Worm (Caenorhabditis elegans) whole organism, L4 larva: Measurements from ENCODE around the gene nspb-4.
"Not testable (repeated sequence)": the region's sequence is repeated elsewhere in the genome, so short reads cannot be mapped to it uniquely, and the experiment has no call there.

Experiments
- ZK546.5 ChIP-seq, 2 experiments: sonication (generic microtip); optimal IDR thresholded peaks; 2 replicates each; lab custom pipeline; 2017; ENCODE audit warnings: missing biosample characterization in 2 of 2, missing genetic modification characterization in 2 of 2
- aha-1 ChIP-seq: fragments of 150-350 bp; peaks from one replicate; lab custom pipeline; 2014; ENCODE audit warnings: missing biosample characterization, missing genetic modification characterization
- ama-1 ChIP-seq: fragments of 150-350 bp; optimal IDR thresholded peaks from 2 replicates; lab custom pipeline; 2014; ENCODE audit warnings: inconsistent platforms, mixed read lengths
- ceh-20 ChIP-seq: fragments of 200-800 bp; sonication (Bioruptor generic); IDR thresholded peaks from 2 replicates; pipeline ENCODE4 v1.3.6; 2022; ENCODE audit warnings: missing genetic modification reagents, missing genetic modification characterization, missing compliant biosample characterization
- fos-1 ChIP-seq: fragments of 150-350 bp; optimal IDR thresholded peaks from 2 replicates; lab custom pipeline; 2014; ENCODE audit warnings: missing biosample characterization, missing genetic modification characterization
- hif-1 ChIP-seq, 2 experiments: sonication (generic microtip); optimal IDR thresholded peaks; 2 replicates each; lab custom pipeline; 2016 to 2017; ENCODE audit warnings: missing compliant biosample characterization in 2 of 2, missing genetic modification characterization in 2 of 2, missing genetic modification reagents in 2 of 2, missing genotype in 2 of 2, mild to moderate bottlenecking in 1 of 2
- jun-1 ChIP-seq: fragments of 150-350 bp; optimal IDR thresholded peaks from 2 replicates; lab custom pipeline; 2014; ENCODE audit warnings: missing biosample characterization, missing genetic modification reagents, missing genetic modification characterization
- lin-39 ChIP-seq: fragments of 150-350 bp; optimal IDR thresholded peaks from 2 replicates; lab custom pipeline; 2014; ENCODE audit warnings: missing biosample characterization, missing genetic modification reagents, missing genetic modification characterization
- nhr-10 ChIP-seq: fragments of 150-350 bp; optimal IDR thresholded peaks from 2 replicates; lab custom pipeline; 2014; ENCODE audit warnings: missing biosample characterization, missing genetic modification characterization
- nhr-28 ChIP-seq: fragments of 150-350 bp; optimal IDR thresholded peaks from 2 replicates; lab custom pipeline; 2014; ENCODE audit warnings: missing biosample characterization, missing genetic modification characterization
- nhr-76 ChIP-seq: fragments of 150-350 bp; optimal IDR thresholded peaks from 2 replicates; lab custom pipeline; 2014; ENCODE audit warnings: missing biosample characterization, missing genetic modification characterization
- snpc-1.2 ChIP-seq: fragments of 200-800 bp; sonication (Bioruptor generic); IDR thresholded peaks from 2 replicates; pipeline ENCODE4 v1.3.6; 2022; ENCODE audit warnings: missing genetic modification reagents, missing genetic modification characterization, missing compliant biosample characterization
- unc-62 ChIP-seq, 3 experiments: fragments of 150-350 bp in 1 of 3; sonication (generic microtip); optimal IDR thresholded peaks in 2 of 3; peaks in 1 of 3; 1 replicate in 1 of 3; 2 replicates in 2 of 3; lab custom pipeline; 2014 to 2017; ENCODE audit warnings: missing biosample characterization in 3 of 3, missing genetic modification characterization in 3 of 3, missing genetic modification reagents in 3 of 3, missing genotype in 1 of 3
- zag-1 ChIP-seq: fragments of 150-350 bp; optimal IDR thresholded peaks from 2 replicates; lab custom pipeline; 2014; ENCODE audit warnings: missing biosample characterization, missing genetic modification characterization

- not testable (repeated sequence) for TF ChIP-seq fos-1 (tag; lab: Kevin White, UChicago); nhr-76 (tag; lab: Kevin White, UChicago); nhr-10 (tag; lab: Kevin White, UChicago); aha-1 (tag; lab: Kevin White, UChicago); ZK546.5 (tag; optimal IDR thresholded peaks at IDR 0.05; lab: Kevin White, UChicago); hif-1 (tag; optimal IDR thresholded peaks at IDR 0.05; lab: Kevin White, UChicago); ama-1 (lab: Kevin White, UChicago); unc-62 (GFP tag; optimal IDR thresholded peaks at IDR 0.05 in 1 of 2; lab: Kevin White, UChicago); unc-62 (tag; optimal IDR thresholded peaks at IDR 0.05; lab: Kevin White, UChicago); lin-39 (tag; lab: Kevin White, UChicago); nhr-28 (tag; lab: Kevin White, UChicago); ceh-20 (GFP tag; lab: Robert Waterston, UW); jun-1 (tag; lab: Kevin White, UChicago); zag-1; snpc-1.2 (GFP tag; lab: Robert Waterston, UW)
Observed at ce11 chrIV:6598740-6599139, 722 bp downstream of the nspb-4 start, which contains the start of gene nspb-5.
